Worm (Caenorhabditis elegans) whole organism, late embryonic: ENCODE results near the gene swt-1.

ENCODE experiments used
- C08G9.2 ChIP-seq: sonication (generic microtip); optimal IDR thresholded peaks from 2 replicates; lab custom pipeline; 2016; ENCODE audit warnings: mild to moderate bottlenecking, missing genetic modification characterization, moderate library complexity, missing compliant biosample characterization
- C38D4.7 ChIP-seq: fragments of 200-800 bp; sonication (Bioruptor generic); optimal IDR thresholded peaks from 2 replicates; lab custom pipeline; 2018; ENCODE audit warnings: mild to moderate bottlenecking, missing genetic modification characterization, moderate library complexity, missing compliant biosample characterization
- K02D7.2 ChIP-seq: sonication (generic microtip); optimal IDR thresholded peaks from 2 replicates; lab custom pipeline; 2017; ENCODE audit warnings: mild to moderate bottlenecking, missing genetic modification characterization, missing compliant biosample characterization
- T23F11.4 ChIP-seq: fragments of 200-800 bp; sonication (Bioruptor generic); optimal IDR thresholded peaks from 2 replicates; lab custom pipeline; 2018; ENCODE audit warnings: mild to moderate bottlenecking, missing genetic modification characterization, missing compliant biosample characterization
- Y22D7AL.16 ChIP-seq: sonication (generic microtip); optimal IDR thresholded peaks from 2 replicates; lab custom pipeline; 2016; ENCODE audit warnings: missing genetic modification characterization, missing compliant biosample characterization
- ahr-1 ChIP-seq: sonication (generic microtip); optimal IDR thresholded peaks from 2 replicates; lab custom pipeline; 2016; ENCODE audit warnings: missing genetic modification characterization, missing compliant biosample characterization
- ceh-14 ChIP-seq: sonication (generic microtip); optimal IDR thresholded peaks from 2 replicates; lab custom pipeline; 2016; ENCODE audit warnings: missing genotype, missing genetic modification characterization, missing compliant biosample characterization
- ceh-2 ChIP-seq: sonication (generic microtip); optimal IDR thresholded peaks from 2 replicates; lab custom pipeline; 2016; ENCODE audit warnings: missing genotype, missing genetic modification characterization, missing compliant biosample characterization
- ceh-24 ChIP-seq: sonication (generic microtip); optimal IDR thresholded peaks from 2 replicates; lab custom pipeline; 2016; ENCODE audit warnings: mild to moderate bottlenecking, missing genetic modification characterization, missing compliant biosample characterization
- ceh-34 ChIP-seq: sonication (generic microtip); optimal IDR thresholded peaks from 2 replicates; lab custom pipeline; 2016; ENCODE audit warnings: mild to moderate bottlenecking, missing genetic modification characterization, missing compliant biosample characterization
- ceh-45 ChIP-seq: fragments of 200-800 bp; sonication (Bioruptor generic); IDR thresholded peaks from 2 replicates; pipeline ENCODE4 v1.3.6; 2022; ENCODE audit warnings: missing genetic modification reagents, missing genetic modification characterization, missing compliant biosample characterization
- ceh-6 ChIP-seq: fragments of 200-800 bp; sonication (Bioruptor generic); optimal IDR thresholded peaks from 2 replicates; lab custom pipeline; 2018; ENCODE audit warnings: mild to moderate bottlenecking, missing genetic modification characterization, missing compliant biosample characterization
- che-1 ChIP-seq: sonication (generic microtip); optimal IDR thresholded peaks from 2 replicates; lab custom pipeline; 2016; ENCODE audit warnings: mild to moderate bottlenecking, missing genetic modification characterization, missing compliant biosample characterization
- dve-1 ChIP-seq: sonication (generic microtip); optimal IDR thresholded peaks from 2 replicates; lab custom pipeline; 2017; ENCODE audit warnings: antibody characterized with exemption, mild to moderate bottlenecking, missing genetic modification characterization, missing compliant biosample characterization
- elt-2 ChIP-seq: sonication (generic microtip); optimal IDR thresholded peaks from 2 replicates; lab custom pipeline; 2016; ENCODE audit warnings: missing genetic modification reagents, missing genetic modification characterization, missing compliant biosample characterization
- elt-4 ChIP-seq: sonication (generic microtip); optimal IDR thresholded peaks from 2 replicates; lab custom pipeline; 2016; ENCODE audit warnings: missing genetic modification characterization, missing compliant biosample characterization
- eyg-1 ChIP-seq: sonication (generic microtip); optimal IDR thresholded peaks from 2 replicates; lab custom pipeline; 2016; ENCODE audit warnings: missing genotype, missing genetic modification characterization, missing compliant biosample characterization
- fax-1 ChIP-seq: sonication (generic microtip); optimal IDR thresholded peaks from 2 replicates; lab custom pipeline; 2016; ENCODE audit warnings: missing genotype, missing genetic modification characterization, missing compliant biosample characterization
- fkh-10 ChIP-seq: fragments of 150-350 bp; optimal IDR thresholded peaks from 2 replicates; lab custom pipeline; 2014; ENCODE audit warnings: missing biosample characterization, missing genetic modification reagents, missing genetic modification characterization
- fkh-6 ChIP-seq: sonication (generic microtip); optimal IDR thresholded peaks from 2 replicates; lab custom pipeline; 2016; ENCODE audit warnings: missing genetic modification characterization, missing compliant biosample characterization
- gmeb-2 ChIP-seq: sonication (generic microtip); optimal IDR thresholded peaks from 2 replicates; lab custom pipeline; 2016; ENCODE audit warnings: missing genetic modification characterization, inconsistent platforms, missing compliant biosample characterization
- hlh-13 ChIP-seq: fragments of 200-800 bp; sonication (Bioruptor generic); optimal IDR thresholded peaks from 2 replicates; lab custom pipeline; 2018; ENCODE audit warnings: mild to moderate bottlenecking, missing genetic modification characterization, missing compliant biosample characterization
- hlh-15 ChIP-seq: sonication (generic microtip); optimal IDR thresholded peaks from 2 replicates; lab custom pipeline; 2016; ENCODE audit warnings: missing genetic modification characterization, missing compliant biosample characterization
- hlh-30 ChIP-seq: sonication (generic microtip); optimal IDR thresholded peaks from 2 replicates; lab custom pipeline; 2017; ENCODE audit warnings: antibody characterized with exemption, missing genetic modification characterization, missing compliant biosample characterization; ENCODE audit not compliant: insufficient read depth
- hlh-6 ChIP-seq: sonication (generic microtip); optimal IDR thresholded peaks from 2 replicates; lab custom pipeline; 2016; ENCODE audit warnings: missing genotype, missing genetic modification characterization, missing compliant biosample characterization
- lin-11 ChIP-seq: fragments of 200-800 bp; sonication (Bioruptor generic); optimal IDR thresholded peaks from 2 replicates; lab custom pipeline; 2018; ENCODE audit warnings: mild to moderate bottlenecking, missing genetic modification characterization, missing compliant biosample characterization
- madf-2 ChIP-seq: sonication (generic microtip); optimal IDR thresholded peaks from 2 replicates; lab custom pipeline; 2017; ENCODE audit warnings: missing genetic modification characterization, missing compliant biosample characterization
- mec-3 ChIP-seq: sonication (generic microtip); optimal IDR thresholded peaks from 2 replicates; lab custom pipeline; 2016; ENCODE audit warnings: borderline replicate concordance, missing genetic modification characterization, missing compliant biosample characterization
- nfya-1 ChIP-seq: sonication (generic microtip); optimal IDR thresholded peaks from 2 replicates; lab custom pipeline; 2017; ENCODE audit warnings: missing genetic modification characterization, mild to moderate bottlenecking, missing compliant biosample characterization, antibody characterized with exemption, moderate library complexity
- npax-4 ChIP-seq: sonication (generic microtip); optimal IDR thresholded peaks from 2 replicates; lab custom pipeline; 2016; ENCODE audit warnings: missing genetic modification characterization, missing compliant biosample characterization
- odd-2 ChIP-seq: sonication (generic microtip); optimal IDR thresholded peaks from 2 replicates; lab custom pipeline; 2017; ENCODE audit warnings: antibody characterized with exemption, mild to moderate bottlenecking, missing genetic modification characterization, missing compliant biosample characterization
- pag-3 ChIP-seq: sonication (generic microtip); optimal IDR thresholded peaks from 2 replicates; lab custom pipeline; 2016; ENCODE audit warnings: missing compliant biosample characterization, missing genetic modification characterization, borderline replicate concordance
- pat-9 ChIP-seq: fragments of 200-800 bp; sonication (Bioruptor generic); optimal IDR thresholded peaks from 2 replicates; lab custom pipeline; 2018; ENCODE audit warnings: mild to moderate bottlenecking, missing genetic modification characterization, moderate library complexity, missing compliant biosample characterization
- pha-2 ChIP-seq: sonication (generic microtip); optimal IDR thresholded peaks from 2 replicates; lab custom pipeline; 2017; ENCODE audit warnings: mild to moderate bottlenecking, missing genetic modification characterization, missing compliant biosample characterization
- pha-4 ChIP-seq: fragments of 150-350 bp; optimal IDR thresholded peaks from 2 replicates; lab custom pipeline; 2018; ENCODE audit warnings: missing biosample characterization, missing genetic modification reagents, missing genetic modification characterization
- pqm-1 ChIP-seq: sonication (generic microtip); optimal IDR thresholded peaks from 2 replicates; lab custom pipeline; 2016; ENCODE audit warnings: missing genetic modification characterization, missing compliant biosample characterization
- sox-4 ChIP-seq: sonication (generic microtip); optimal IDR thresholded peaks from 2 replicates; lab custom pipeline; 2017; ENCODE audit warnings: mild to moderate bottlenecking, missing genetic modification characterization, inconsistent platforms, missing compliant biosample characterization
- tbx-2 ChIP-seq: sonication (generic microtip); optimal IDR thresholded peaks from 2 replicates; lab custom pipeline; 2016; ENCODE audit warnings: missing genetic modification characterization, missing compliant biosample characterization
- ttx-3 ChIP-seq: sonication (generic microtip); optimal IDR thresholded peaks from 2 replicates; lab custom pipeline; 2016; ENCODE audit warnings: missing genetic modification reagents, missing genetic modification characterization, missing compliant biosample characterization
- unc-42 ChIP-seq: sonication (generic microtip); optimal IDR thresholded peaks from 2 replicates; lab custom pipeline; 2016; ENCODE audit warnings: missing genotype, missing genetic modification characterization, missing compliant biosample characterization
- unc-86 ChIP-seq: sonication (generic microtip); optimal IDR thresholded peaks from 2 replicates; lab custom pipeline; 2016; ENCODE audit warnings: missing genetic modification characterization, missing compliant biosample characterization
- zip-5 ChIP-seq: sonication (generic microtip); optimal IDR thresholded peaks from 2 replicates; lab custom pipeline; 2016; ENCODE audit warnings: missing genetic modification characterization, missing compliant biosample characterization
- ztf-16 ChIP-seq: sonication (generic microtip); optimal IDR thresholded peaks from 2 replicates; lab custom pipeline; 2017; ENCODE audit warnings: missing genetic modification characterization, missing compliant biosample characterization

The swt-1 gene

DNA sequence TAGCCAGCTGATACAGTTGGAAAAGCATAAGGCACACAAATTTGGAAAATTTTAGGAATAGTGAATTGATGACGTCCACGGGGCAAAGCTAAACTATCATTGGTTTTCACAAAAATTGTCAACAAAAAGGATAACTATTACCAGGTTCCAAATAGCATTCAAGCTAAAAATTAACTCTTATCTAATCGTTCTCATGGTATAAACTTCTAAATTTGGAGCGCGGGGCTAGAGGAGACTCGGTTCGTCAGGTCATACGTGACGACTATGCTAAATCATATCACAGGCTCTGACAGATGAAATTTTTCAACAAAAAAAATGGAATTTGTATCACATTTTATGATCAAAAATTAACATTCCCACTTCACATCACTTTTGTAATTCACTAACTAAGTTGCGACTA, 8.1 kb upstream of the swt-1 start:
- TF ChIP-seq ceh-24 (tag; lab: Kevin White, UChicago) (no peak), ceh-34 (tag; lab: Kevin White, UChicago) (no peak), hlh-13 (GFP tag; lab: Kevin White, UChicago) (no peak), elt-2 (tag; lab: Kevin White, UChicago) (no peak), unc-42 (tag; lab: Kevin White, UChicago) (no peak), ttx-3 (tag; lab: Kevin White, UChicago) (no peak), hlh-6 (tag; lab: Kevin White, UChicago) (no peak), gmeb-2 (tag; lab: Kevin White, UChicago) (no peak), eyg-1 (no peak), fkh-6 (tag; lab: Kevin White, UChicago) (no peak), hlh-15 (tag; lab: Kevin White, UChicago) (no peak), ztf-16 (tag; lab: Kevin White, UChicago) (no peak), fkh-10 (GFP tag; lab: Kevin White, UChicago) (no peak), fax-1 (tag; lab: Kevin White, UChicago) (no peak), unc-86 (tag; lab: Kevin White, UChicago) (no peak), che-1 (no peak), C08G9.2 (tag; lab: Kevin White, UChicago) (no peak), T23F11.4 (GFP tag; lab: Kevin White, UChicago) (no peak)

ce11 chrIV:300307-300706, 7.0 kb upstream of the swt-1 start:
- no peak for TF ChIP-seq ceh-14
- no peak for TF ChIP-seq unc-42 (tag; lab: Kevin White, UChicago)
- TF ChIP-seq dve-1 (tag; lab: Kevin White, UChicago), result no peak

ce11 chrIV:302743-303142, 4.6 kb upstream of the swt-1 start:
- TF ChIP-seq K02D7.2 (tag; lab: Kevin White, UChicago), result no peak
- no peak for TF ChIP-seq C38D4.7
- no peak for TF ChIP-seq pha-2 (tag; lab: Kevin White, UChicago)
- TF ChIP-seq gmeb-2 (tag; lab: Kevin White, UChicago), result no peak
- TF ChIP-seq elt-2 (tag; lab: Kevin White, UChicago), result no peak
- TF ChIP-seq pag-3 (tag; lab: Kevin White, UChicago), result no peak
- no peak for TF ChIP-seq odd-2 (tag; lab: Kevin White, UChicago)

DNA sequence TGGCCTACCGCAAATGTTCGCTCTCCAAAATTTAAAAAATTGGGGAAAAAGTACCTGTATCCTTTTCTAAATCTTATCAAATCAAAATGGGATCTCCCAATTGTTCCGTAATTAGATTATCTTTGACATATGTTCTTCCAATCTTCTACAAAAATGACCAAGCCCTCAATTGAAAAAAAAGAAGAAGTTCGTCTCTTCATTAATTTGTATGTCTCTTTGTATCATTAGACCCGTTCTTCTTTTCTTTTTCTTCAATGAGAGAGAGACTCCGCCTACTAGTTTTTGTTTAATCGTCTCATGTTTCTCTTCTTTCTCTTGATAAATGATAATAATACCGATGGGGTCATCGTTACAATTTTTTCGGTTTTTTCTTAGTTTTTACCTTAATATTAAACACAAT, 4.0 kb upstream of the swt-1 start:
- TF ChIP-seq ceh-14 (no peak), ttx-3 (tag; lab: Kevin White, UChicago) (no peak), hlh-30 (no peak), ceh-34 (tag; lab: Kevin White, UChicago) (no peak), C38D4.7 (no peak), zip-5 (tag; lab: Kevin White, UChicago) (no peak), ceh-45 (GFP tag; lab: Robert Waterston, UW) (no peak), pha-4 (tag; lab: Kevin White, UChicago) (no peak), ahr-1 (tag; lab: Kevin White, UChicago) (no peak), pqm-1 (tag; lab: Kevin White, UChicago) (no peak), elt-2 (tag; lab: Kevin White, UChicago) (no peak), npax-4 (tag; lab: Kevin White, UChicago) (no peak)
- TF ChIP-seq, all 69 proteins: peak for 0

- TF ChIP-seq nfya-1 (tag; lab: Kevin White, UChicago), result no peak
- TF ChIP-seq madf-2 (tag; lab: Kevin White, UChicago), result no peak
- no peak for TF ChIP-seq ceh-24 (tag; lab: Kevin White, UChicago)
- TF ChIP-seq Y22D7AL.16 (tag; lab: Kevin White, UChicago), result no peak
- no peak for TF ChIP-seq sox-4
- no peak for TF ChIP-seq hlh-6 (tag; lab: Kevin White, UChicago)
- no peak for TF ChIP-seq C08G9.2 (tag; lab: Kevin White, UChicago)
- TF ChIP-seq tbx-2 (tag; lab: Kevin White, UChicago), result no peak
- TF ChIP-seq ceh-6 (GFP tag; lab: Kevin White, UChicago), result no peak
- TF ChIP-seq ahr-1 (tag; lab: Kevin White, UChicago), result no peak
- no peak for TF ChIP-seq mec-3 (tag; lab: Kevin White, UChicago)
- no peak for TF ChIP-seq hlh-13 (GFP tag; lab: Kevin White, UChicago)
- TF ChIP-seq lin-11 (tag; lab: Kevin White, UChicago), result no peak
- TF ChIP-seq zip-5 (tag; lab: Kevin White, UChicago), result no peak
- TF ChIP-seq pat-9 (tag; lab: Kevin White, UChicago), result no peak
- TF ChIP-seq elt-4 (tag; lab: Kevin White, UChicago), result no peak
- TF ChIP-seq ceh-2 (tag; lab: Kevin White, UChicago), result no peak
Observed at ce11 chrIV:305101-305500, 2.2 kb upstream of the swt-1 start.
